Fruit fly (Drosophila melanogaster) whole organism, embryonic: ENCODE results near the gene RpS8.

ENCODE experiments used
- Antp ChIP-seq: fragments of 200-800 bp; sonication (Bioruptor generic); optimal IDR thresholded peaks from 3 replicates; lab custom pipeline; 2016; ENCODE audit warnings: missing biosample characterization, missing genetic modification characterization
- Asciz ChIP-seq: fragments of 200-800 bp; sonication (Bioruptor generic); optimal IDR thresholded peaks from 2 replicates; lab custom pipeline; 2017; ENCODE audit warnings: missing biosample characterization, mild to moderate bottlenecking, missing genetic modification characterization, missing genetic modification reagents
- BtbVII ChIP-seq: fragments of 200-800 bp; sonication (Bioruptor generic); optimal IDR thresholded peaks from 3 replicates; lab custom pipeline; 2017; ENCODE audit warnings: missing biosample characterization, mild to moderate bottlenecking, missing genetic modification characterization
- CG10147 ChIP-seq: fragments of 200-800 bp; sonication (Bioruptor generic); optimal IDR thresholded peaks from 2 replicates; lab custom pipeline; 2019; ENCODE audit warnings: missing biosample characterization, mild to moderate bottlenecking, missing genetic modification characterization, moderate library complexity
- CG10274 ChIP-seq: fragments of 200-800 bp; sonication (Bioruptor generic); optimal IDR thresholded peaks from 3 replicates; lab custom pipeline; 2017; ENCODE audit warnings: missing biosample characterization, mild to moderate bottlenecking, missing genetic modification characterization
- CG10321 ChIP-seq: fragments of 200-800 bp; sonication (Bioruptor generic); IDR thresholded peaks from 2 replicates; pipeline ENCODE4 v1.3.6; 2022; ENCODE audit warnings: missing biosample characterization, missing genetic modification characterization
- CG13894 ChIP-seq: fragments of 200-800 bp; sonication (Bioruptor generic); optimal IDR thresholded peaks from 3 replicates; lab custom pipeline; 2018; ENCODE audit warnings: missing biosample characterization, mild to moderate bottlenecking, missing genetic modification characterization, moderate library complexity
- CG2712 ChIP-seq: fragments of 200-800 bp; optimal IDR thresholded peaks from 3 replicates; lab custom pipeline; 2019; ENCODE audit warnings: missing biosample characterization, mild to moderate bottlenecking, missing genetic modification characterization, moderate library complexity
- CG34376 ChIP-seq: fragments of 200-800 bp; sonication (Bioruptor generic); optimal IDR thresholded peaks from 2 replicates; lab custom pipeline; 2018; ENCODE audit warnings: missing biosample characterization, mild to moderate bottlenecking, missing genetic modification characterization
- CG43689 ChIP-seq: fragments of 200-800 bp; sonication (Bioruptor generic); IDR thresholded peaks from 2 replicates; pipeline ENCODE4 v1.3.6; 2022; ENCODE audit warnings: missing biosample characterization, missing genetic modification characterization
- CG4707 ChIP-seq: fragments of 200-800 bp; sonication (Bioruptor generic); optimal IDR thresholded peaks from 2 replicates; lab custom pipeline; 2018; ENCODE audit warnings: missing biosample characterization, mild to moderate bottlenecking, missing genetic modification characterization, moderate library complexity
- CG5245 ChIP-seq: fragments of 200-800 bp; sonication (Bioruptor generic); optimal IDR thresholded peaks from 3 replicates; lab custom pipeline; 2016; ENCODE audit warnings: missing biosample characterization, missing genetic modification characterization
- CG5953 ChIP-seq: fragments of 200-800 bp; sonication (Bioruptor generic); IDR thresholded peaks from 2 replicates; pipeline ENCODE4 v1.3.6; 2022; ENCODE audit warnings: missing biosample characterization, missing genetic modification characterization
- CG6813 ChIP-seq: fragments of 200-800 bp; sonication (Bioruptor generic); optimal IDR thresholded peaks from 2 replicates; lab custom pipeline; 2017; ENCODE audit warnings: missing biosample characterization, missing genetic modification characterization, mild to moderate bottlenecking, moderate library complexity, missing genetic modification reagents
- CG6854 ChIP-seq: fragments of 200-800 bp; sonication (Bioruptor generic); optimal IDR thresholded peaks from 3 replicates; lab custom pipeline; 2017; ENCODE audit warnings: missing biosample characterization, mild to moderate bottlenecking, missing genetic modification characterization
- CG8290 ChIP-seq, 3 experiments: fragments of 200-800 bp; sonication (Bioruptor generic); optimal IDR thresholded peaks; 2 replicates each; lab custom pipeline; 2016 to 2019; ENCODE audit warnings: missing biosample characterization in 3 of 3, missing genetic modification characterization in 3 of 3, mild to moderate bottlenecking in 2 of 3, moderate library complexity in 1 of 3
- CG8924 ChIP-seq: fragments of 200-800 bp; optimal IDR thresholded peaks from 3 replicates; lab custom pipeline; 2019; ENCODE audit warnings: missing biosample characterization, mild to moderate bottlenecking, missing genetic modification characterization, moderate library complexity
- CG9437 ChIP-seq: fragments of 200-800 bp; sonication (Bioruptor generic); optimal IDR thresholded peaks from 2 replicates; lab custom pipeline; 2018; ENCODE audit warnings: missing biosample characterization, mild to moderate bottlenecking, missing genetic modification characterization
- Doc2 ChIP-seq: fragments of 200-800 bp; sonication (Bioruptor generic); IDR thresholded peaks from 2 replicates; pipeline ENCODE4 v1.3.6; 2022; ENCODE audit warnings: missing biosample characterization, missing genetic modification characterization
- Doc3 ChIP-seq: fragments of 200-800 bp; sonication (Bioruptor generic); IDR thresholded peaks from 3 replicates; pipeline ENCODE4 v1.3.6; 2022; ENCODE audit warnings: missing biosample characterization, missing genetic modification characterization; ENCODE audit not compliant: partially characterized antibody
- Drgx ChIP-seq: fragments of 200-800 bp; sonication (Bioruptor generic); IDR thresholded peaks from 2 replicates; pipeline ENCODE4 v1.3.6; 2022; ENCODE audit warnings: missing biosample characterization, missing genetic modification characterization
- E2f2 ChIP-seq: fragments of 200-800 bp; sonication (Bioruptor generic); IDR thresholded peaks from 2 replicates; pipeline ENCODE4 v1.3.6; 2022; ENCODE audit warnings: missing biosample characterization, missing genetic modification characterization
- ERR ChIP-seq: fragments of 200-800 bp; sonication (Bioruptor generic); optimal IDR thresholded peaks from 2 replicates; lab custom pipeline; 2016; ENCODE audit warnings: missing biosample characterization, missing genetic modification characterization
- Ets97D ChIP-seq: fragments of 200-800 bp; sonication (Bioruptor generic); optimal IDR thresholded peaks from 3 replicates; lab custom pipeline; 2016; ENCODE audit warnings: missing biosample characterization, missing genetic modification characterization
- HLH3B ChIP-seq: fragments of 200-800 bp; sonication (Bioruptor generic); IDR thresholded peaks from 2 replicates; pipeline ENCODE4 v1.3.6; 2022; ENCODE audit warnings: missing biosample characterization, missing genetic modification characterization
- HLHmδ ChIP-seq: fragments of 200-800 bp; sonication (Bioruptor generic); optimal IDR thresholded peaks from 2 replicates; lab custom pipeline; 2018; ENCODE audit warnings: missing biosample characterization, mild to moderate bottlenecking, missing genetic modification characterization, moderate library complexity
- Hand ChIP-seq: fragments of 200-800 bp; sonication (Bioruptor generic); optimal IDR thresholded peaks from 2 replicates; lab custom pipeline; 2017; ENCODE audit warnings: mild to moderate bottlenecking, missing biosample characterization, missing genetic modification reagents, missing genetic modification characterization
- Meics ChIP-seq: fragments of 200-800 bp; sonication (Bioruptor generic); optimal IDR thresholded peaks from 2 replicates; lab custom pipeline; 2017; ENCODE audit warnings: missing biosample characterization, mild to moderate bottlenecking, missing genetic modification characterization
- NFAT ChIP-seq: fragments of 200-800 bp; sonication (Bioruptor generic); IDR thresholded peaks from 2 replicates; pipeline ENCODE4 v1.3.6; 2022; ENCODE audit warnings: missing biosample characterization, missing genetic modification characterization
- Nf-YA ChIP-seq: fragments of 200-800 bp; sonication (Bioruptor generic); IDR thresholded peaks from 2 replicates; pipeline ENCODE4 v1.3.6; 2022; ENCODE audit warnings: missing biosample characterization, missing genetic modification characterization
- Oli ChIP-seq: fragments of 200-800 bp; sonication (Bioruptor generic); optimal IDR thresholded peaks from 2 replicates; lab custom pipeline; 2018; ENCODE audit warnings: missing biosample characterization, mild to moderate bottlenecking, missing genetic modification characterization, moderate library complexity
- Sry-δ ChIP-seq: fragments of 200-800 bp; sonication (Bioruptor generic); optimal IDR thresholded peaks from 2 replicates; lab custom pipeline; 2016; ENCODE audit warnings: missing biosample characterization, missing genetic modification characterization
- Xbp1 ChIP-seq: fragments of 200-800 bp; sonication (Bioruptor generic); optimal IDR thresholded peaks from 3 replicates; lab custom pipeline; 2016; ENCODE audit warnings: missing biosample characterization, mild to moderate bottlenecking, missing genetic modification characterization
- cad ChIP-seq: fragments of >200 bp; optimal IDR thresholded peaks from 2 replicates; lab custom pipeline; 2017; ENCODE audit warnings: missing biosample characterization, missing genetic modification characterization
- cato ChIP-seq: fragments of 200-800 bp; sonication (Bioruptor generic); optimal IDR thresholded peaks from 2 replicates; lab custom pipeline; 2016; ENCODE audit warnings: missing biosample characterization, missing genetic modification characterization, borderline replicate concordance
- ci ChIP-seq: fragments of 200-800 bp; sonication (Bioruptor generic); IDR thresholded peaks from 3 replicates; pipeline ENCODE4 v1.3.6; 2022; ENCODE audit warnings: missing biosample characterization, missing genetic modification characterization
- da ChIP-seq: fragments of 200-800 bp; sonication (Bioruptor generic); optimal IDR thresholded peaks from 2 replicates; lab custom pipeline; 2016; ENCODE audit warnings: missing biosample characterization, missing genetic modification characterization
- dpn ChIP-seq, 2 experiments: fragments of 200-800 bp; sonication (Bioruptor generic); optimal IDR thresholded peaks; 3 replicates each; lab custom pipeline; 2016; ENCODE audit warnings: missing biosample characterization in 2 of 2, missing genetic modification characterization in 2 of 2
- ems ChIP-seq: fragments of 200-800 bp; sonication (Bioruptor generic); optimal IDR thresholded peaks from 3 replicates; lab custom pipeline; 2016; ENCODE audit warnings: missing biosample characterization, missing genetic modification characterization
- her ChIP-seq: fragments of 200-800 bp; sonication (Bioruptor generic); optimal IDR thresholded peaks from 2 replicates; lab custom pipeline; 2016; ENCODE audit warnings: missing biosample characterization, missing genetic modification characterization
- jing ChIP-seq: fragments of 200-800 bp; sonication (Bioruptor generic); optimal IDR thresholded peaks from 2 replicates; lab custom pipeline; 2018; ENCODE audit warnings: missing biosample characterization, mild to moderate bottlenecking, missing genetic modification characterization
- kah ChIP-seq: fragments of 200-800 bp; sonication (Bioruptor generic); optimal IDR thresholded peaks from 2 replicates; lab custom pipeline; 2018; ENCODE audit warnings: missing biosample characterization, mild to moderate bottlenecking, missing genetic modification characterization
- nau ChIP-seq: fragments of 200-800 bp; sonication (Bioruptor generic); optimal IDR thresholded peaks from 3 replicates; lab custom pipeline; 2017; ENCODE audit warnings: missing biosample characterization, mild to moderate bottlenecking, missing genetic modification characterization, missing genetic modification reagents
- rib ChIP-seq: fragments of 200-800 bp; sonication (Bioruptor generic); IDR thresholded peaks from 2 replicates; pipeline ENCODE4 v1.3.6; 2022; ENCODE audit warnings: missing biosample characterization, missing genetic modification characterization
- run ChIP-seq: fragments of 200-800 bp; sonication (Bioruptor generic); optimal IDR thresholded peaks from 3 replicates; lab custom pipeline; 2018; ENCODE audit warnings: missing biosample characterization, mild to moderate bottlenecking, missing genetic modification characterization
- sima ChIP-seq: fragments of 200-800 bp; sonication (Bioruptor generic); optimal IDR thresholded peaks from 2 replicates; lab custom pipeline; 2016; ENCODE audit warnings: missing biosample characterization, missing genetic modification characterization
- sqz ChIP-seq: fragments of 200-800 bp; sonication (Bioruptor generic); optimal IDR thresholded peaks from 3 replicates; lab custom pipeline; 2018; ENCODE audit warnings: missing biosample characterization, mild to moderate bottlenecking, missing genetic modification characterization
- stc ChIP-seq: fragments of 200-800 bp; sonication (Bioruptor generic); IDR thresholded peaks from 2 replicates; pipeline ENCODE4 v1.3.6; 2022; ENCODE audit warnings: missing biosample characterization, missing genetic modification characterization
- sug ChIP-seq: fragments of 200-800 bp; optimal IDR thresholded peaks from 2 replicates; lab custom pipeline; 2019; ENCODE audit warnings: missing biosample characterization, mild to moderate bottlenecking, missing genetic modification characterization, moderate library complexity

The RpS8 gene

dm6 chr3R:29861432-29862249 lies at the start of gene RpS8, which contains the start of gene CG15514 (continued):
- TF ChIP-seq CG6813 (GFP tag; lab: Kevin White, UChicago): peak; percentile 49
- TF ChIP-seq HLHmδ (GFP tag; lab: Kevin White, UChicago): peak; percentile 69
- peak; percentile 56 for TF ChIP-seq Asciz (GFP tag; lab: Kevin White, UChicago)
- peak; percentile 81 for TF ChIP-seq CG8924 (tag; lab: Kevin White, UChicago)
- peak; percentile 4 for TF ChIP-seq Antp (GFP tag; lab: Kevin White, UChicago)
- no peak for TF ChIP-seq stc
- no peak for TF ChIP-seq Drgx (GFP tag; lab: Robert Waterston, UW)
- no peak for TF ChIP-seq Nf-YA
- TF ChIP-seq dpn (GFP tag; optimal IDR thresholded peaks at IDR 0.05; lab: Kevin White, UChicago): peak; percentile 36 to 52
- 0 out of 2 replicates have a peak, but pooled peaks have one; percentile 27 for TF ChIP-seq NFAT (GFP tag; lab: Robert Waterston, UW)
- TF ChIP-seq E2f2 (GFP tag; lab: Robert Waterston, UW): peak; percentile 72
- peak; percentile 44 for TF ChIP-seq CG2712
- peak; percentile 41 for TF ChIP-seq da
- peak; percentile 55 for TF ChIP-seq CG8290 (GFP tag; optimal IDR thresholded peaks at IDR 0.05; lab: Kevin White, UChicago)
- TF ChIP-seq CG8290 (tag; optimal IDR thresholded peaks at IDR 0.05; lab: Kevin White, UChicago): peak; percentile 36 to 68
- TF ChIP-seq cad (GFP tag; lab: Kevin White, UChicago): no peak
- no peak for TF ChIP-seq CG9437 (GFP tag; lab: Kevin White, UChicago)
- no peak for TF ChIP-seq CG43689
- TF ChIP-seq Hand (GFP tag; lab: Kevin White, UChicago): no peak
- no peak for TF ChIP-seq Doc2
- peak; percentile 34 for TF ChIP-seq CG4707 (GFP tag; lab: Kevin White, UChicago)
- peak; percentile 45 for TF ChIP-seq Oli
- no peak for TF ChIP-seq rib (GFP tag; lab: Robert Waterston, UW)
- TF ChIP-seq run (tag; lab: Kevin White, UChicago): peak; percentile 25
- TF ChIP-seq Xbp1 (GFP tag; lab: Kevin White, UChicago): peak; percentile 64
- peak; percentile 45 for TF ChIP-seq BtbVII (GFP tag; lab: Kevin White, UChicago)
- peak; percentile 76 for TF ChIP-seq CG34376 (GFP tag; lab: Kevin White, UChicago)
- TF ChIP-seq kah: peak; percentile 30
- TF ChIP-seq jing: no peak
- TF ChIP-seq CG5953 (GFP tag; lab: Robert Waterston, UW): peak; percentile 42; the same call in 1 of the 2 replicates
- no peak for TF ChIP-seq her (GFP tag; lab: Kevin White, UChicago)
- peak; percentile 39 for TF ChIP-seq CG13894
- peak; percentile 50 for TF ChIP-seq CG10147 (GFP tag; lab: Kevin White, UChicago)
- TF ChIP-seq HLH3B: peak; percentile 62
- TF ChIP-seq Ets97D (GFP tag; lab: Kevin White, UChicago): peak; percentile 97
- TF ChIP-seq ems: no peak
- peak; percentile 75 for TF ChIP-seq ci (GFP tag; lab: Robert Waterston, UW)
- TF ChIP-seq nau: no peak
- no peak for TF ChIP-seq CG6854 (GFP tag; lab: Kevin White, UChicago)
- no peak for TF ChIP-seq CG10321 (GFP tag; lab: Robert Waterston, UW)
- no peak for TF ChIP-seq Doc3 (GFP tag; lab: Robert Waterston, UW)
- peak; percentile 36 for TF ChIP-seq ERR (GFP tag; lab: Kevin White, UChicago)
- no peak for TF ChIP-seq CG5245 (GFP tag; lab: Kevin White, UChicago)
- peak; percentile 23 for TF ChIP-seq CG10274
- TF ChIP-seq Sry-δ (GFP tag; lab: Kevin White, UChicago): no peak
- no peak for TF ChIP-seq sima (GFP tag; lab: Kevin White, UChicago)
- no peak for TF ChIP-seq cato
- peak; percentile 85 for TF ChIP-seq sug (tag; lab: Kevin White, UChicago)
- peak; percentile 82 for TF ChIP-seq Meics (GFP tag; lab: Kevin White, UChicago)
- TF ChIP-seq sqz (GFP tag; lab: Kevin White, UChicago): no peak
